Fruit fly (Drosophila melanogaster) whole organism, embryonic: ENCODE measurements around the gene CG33669.

ENCODE experiments used
- Awh ChIP-seq: fragments of 200-800 bp; sonication (Bioruptor generic); IDR thresholded peaks from 2 replicates; pipeline ENCODE4, ENCODE4 v1.3.6; 2022; ENCODE audit warnings: missing biosample characterization, missing genetic modification characterization
- CG10147 ChIP-seq: fragments of 200-800 bp; sonication (Bioruptor generic); optimal IDR thresholded peaks from 2 replicates; lab custom pipeline; 2019; ENCODE audit warnings: missing biosample characterization, mild to moderate bottlenecking, missing genetic modification characterization, moderate library complexity
- CG11456 ChIP-seq: fragments of 200-800 bp; sonication (Bioruptor generic); IDR thresholded peaks from 3 replicates; pipeline ENCODE4 v1.3.6; 2022; ENCODE audit warnings: missing biosample characterization, missing genetic modification characterization
- CG14014 ChIP-seq: fragments of 200-800 bp; sonication (Bioruptor generic); IDR thresholded peaks from 2 replicates; pipeline ENCODE4 v1.3.6; 2022; ENCODE audit warnings: missing biosample characterization, missing genetic modification characterization
- CG14441 ChIP-seq: fragments of 200-800 bp; sonication (Bioruptor generic); IDR thresholded peaks from 2 replicates; pipeline ENCODE4 v1.3.6; 2022; ENCODE audit warnings: missing biosample characterization, missing genetic modification characterization
- CG14965 ChIP-seq: fragments of 200-800 bp; sonication (Bioruptor generic); optimal IDR thresholded peaks from 2 replicates; lab custom pipeline; 2016; ENCODE audit warnings: missing biosample characterization, missing genetic modification characterization, borderline replicate concordance
- CG15514 ChIP-seq: fragments of 200-800 bp; sonication (Bioruptor generic); optimal IDR thresholded peaks from 3 replicates; lab custom pipeline; 2017; ENCODE audit warnings: missing biosample characterization, missing genetic modification characterization, mild to moderate bottlenecking, moderate library complexity, missing genetic modification reagents
- CG2875 ChIP-seq: fragments of 200-800 bp; sonication (Bioruptor generic); optimal IDR thresholded peaks from 2 replicates; lab custom pipeline; 2017; ENCODE audit warnings: missing biosample characterization, mild to moderate bottlenecking, missing genetic modification characterization, missing genetic modification reagents
- CG3065 ChIP-seq: fragments of 200-800 bp; sonication (Bioruptor generic); optimal IDR thresholded peaks from 2 replicates; lab custom pipeline; 2016; ENCODE audit warnings: missing biosample characterization, missing genetic modification characterization
- CG31388 ChIP-seq: fragments of 200-800 bp; sonication (Bioruptor generic); optimal IDR thresholded peaks from 2 replicates; lab custom pipeline; 2016; ENCODE audit warnings: missing biosample characterization, missing genetic modification characterization
- CG34376 ChIP-seq: fragments of 200-800 bp; sonication (Bioruptor generic); optimal IDR thresholded peaks from 2 replicates; lab custom pipeline; 2018; ENCODE audit warnings: missing biosample characterization, mild to moderate bottlenecking, missing genetic modification characterization
- CG43689 ChIP-seq: fragments of 200-800 bp; sonication (Bioruptor generic); IDR thresholded peaks from 2 replicates; pipeline ENCODE4 v1.3.6; 2022; ENCODE audit warnings: missing biosample characterization, missing genetic modification characterization
- CG5953 ChIP-seq: fragments of 200-800 bp; sonication (Bioruptor generic); IDR thresholded peaks from 2 replicates; pipeline ENCODE4 v1.3.6; 2022; ENCODE audit warnings: missing biosample characterization, missing genetic modification characterization
- CG6654 ChIP-seq: fragments of 200-800 bp; sonication (Bioruptor generic); optimal IDR thresholded peaks from 2 replicates; lab custom pipeline; 2017; ENCODE audit warnings: missing biosample characterization, mild to moderate bottlenecking, missing genetic modification characterization
- CG6813 ChIP-seq: fragments of 200-800 bp; sonication (Bioruptor generic); optimal IDR thresholded peaks from 2 replicates; lab custom pipeline; 2017; ENCODE audit warnings: missing biosample characterization, missing genetic modification characterization, mild to moderate bottlenecking, moderate library complexity, missing genetic modification reagents
- CG7271 ChIP-seq: fragments of 200-800 bp; sonication (Bioruptor generic); optimal IDR thresholded peaks from 2 replicates; lab custom pipeline; 2018; ENCODE audit warnings: missing biosample characterization, mild to moderate bottlenecking, missing genetic modification characterization, moderate library complexity
- CG7745 ChIP-seq: fragments of 200-800 bp; sonication (Bioruptor generic); optimal IDR thresholded peaks from 2 replicates; lab custom pipeline; 2018; ENCODE audit warnings: missing biosample characterization, mild to moderate bottlenecking, missing genetic modification characterization, moderate library complexity
- CG7928 ChIP-seq: fragments of 200-800 bp; sonication (Bioruptor generic); optimal IDR thresholded peaks from 2 replicates; lab custom pipeline; 2017; ENCODE audit warnings: missing biosample characterization, mild to moderate bottlenecking, missing genetic modification characterization
- CG8281 ChIP-seq: fragments of 200-800 bp; sonication (Bioruptor generic); optimal IDR thresholded peaks from 2 replicates; lab custom pipeline; 2018; ENCODE audit warnings: missing biosample characterization, mild to moderate bottlenecking, missing genetic modification characterization, moderate library complexity
- CG8478 ChIP-seq: fragments of >200 bp; optimal IDR thresholded peaks from 2 replicates; lab custom pipeline; 2018
- CkIIα-i1 ChIP-seq: fragments of 200-800 bp; sonication (Bioruptor generic); IDR thresholded peaks from 2 replicates; pipeline ENCODE4 v1.3.6; 2022; ENCODE audit warnings: missing biosample characterization, missing genetic modification characterization
- Dp ChIP-seq: fragments of 200-800 bp; sonication (Bioruptor generic); optimal IDR thresholded peaks from 2 replicates; lab custom pipeline; 2018; ENCODE audit warnings: missing biosample characterization, mild to moderate bottlenecking, missing genetic modification characterization, moderate library complexity
- Eip74EF ChIP-seq, 2 experiments: fragments of 200-800 bp in 1 of 2; fragments of >200 bp in 1 of 2; sonication (Bioruptor generic) in 1 of 2; optimal IDR thresholded peaks; 2 replicates each; lab custom pipeline; 2017 to 2019; ENCODE audit warnings: missing biosample characterization in 2 of 2, missing genetic modification characterization in 2 of 2, mild to moderate bottlenecking in 1 of 2, moderate library complexity in 1 of 2
- GATAe ChIP-seq: fragments of 200-800 bp; sonication (Bioruptor generic); conservative IDR thresholded peaks from 2 replicates; pipeline ENCODE4 v1.3.6; 2022; ENCODE audit warnings: missing biosample characterization, missing genetic modification characterization
- Hr51 ChIP-seq, 2 experiments: fragments of 200-800 bp; sonication (Bioruptor generic); optimal IDR thresholded peaks; 2 replicates in 1 of 2; 3 replicates in 1 of 2; lab custom pipeline; 2016 to 2018; ENCODE audit warnings: missing biosample characterization in 2 of 2, missing genetic modification characterization in 2 of 2, mild to moderate bottlenecking in 1 of 2, moderate library complexity in 1 of 2
- Hsf ChIP-seq: fragments of 200-800 bp; sonication (Bioruptor generic); optimal IDR thresholded peaks from 3 replicates; lab custom pipeline; 2016; ENCODE audit warnings: missing biosample characterization, missing genetic modification characterization
- Jarid2 ChIP-seq: fragments of 200-800 bp; sonication (Bioruptor generic); optimal IDR thresholded peaks from 3 replicates; lab custom pipeline; 2017; ENCODE audit warnings: mild to moderate bottlenecking, missing biosample characterization, missing genetic modification reagents, missing genetic modification characterization
- Med ChIP-seq: fragments of 200-800 bp; sonication (Bioruptor generic); peaks from one replicate; lab custom pipeline; 2016; ENCODE audit warnings: missing biosample characterization, missing genetic modification characterization, mild to moderate bottlenecking, inconsistent platforms, moderate library complexity
- NC2β ChIP-seq: fragments of 200-800 bp; sonication (Bioruptor generic); optimal IDR thresholded peaks from 2 replicates; lab custom pipeline; 2016; ENCODE audit warnings: missing biosample characterization, missing genetic modification characterization
- Pdp1 ChIP-seq, 2 experiments: fragments of 200-800 bp; sonication (Bioruptor generic); optimal IDR thresholded peaks; 3 replicates each; lab custom pipeline; 2016; ENCODE audit warnings: missing biosample characterization in 2 of 2, missing genetic modification characterization in 2 of 2, mild to moderate bottlenecking in 1 of 2, moderate library complexity in 1 of 2
- Sox100B ChIP-seq: fragments of 200-800 bp; sonication (Bioruptor generic); optimal IDR thresholded peaks from 3 replicates; lab custom pipeline; 2018; ENCODE audit warnings: missing biosample characterization, mild to moderate bottlenecking, missing genetic modification characterization
- Stat92E ChIP-seq, 3 experiments: fragments of >200 bp in 2 of 3; fragments of 200-800 bp in 1 of 3; sonication (Bioruptor generic) in 1 of 3; optimal IDR thresholded peaks; 2 replicates each; lab custom pipeline; 2017 to 2019; ENCODE audit warnings: missing biosample characterization in 3 of 3, missing genetic modification characterization in 3 of 3, mild to moderate bottlenecking in 1 of 3, moderate library complexity in 1 of 3
- abd-A ChIP-seq: fragments of 200-800 bp; sonication (Bioruptor generic); optimal IDR thresholded peaks from 3 replicates; lab custom pipeline; 2019; ENCODE audit warnings: missing biosample characterization, mild to moderate bottlenecking, missing genetic modification characterization, moderate library complexity
- ap ChIP-seq: fragments of 200-800 bp; sonication (Bioruptor generic); IDR thresholded peaks from 2 replicates; pipeline ENCODE4 v1.3.6; 2022; ENCODE audit warnings: missing biosample characterization, missing genetic modification characterization
- bsh ChIP-seq, 2 experiments: fragments of 200-800 bp; sonication (Bioruptor generic); optimal IDR thresholded peaks; 2 replicates each; lab custom pipeline; 2017 to 2018; ENCODE audit warnings: mild to moderate bottlenecking in 2 of 2, missing biosample characterization in 2 of 2, missing genetic modification characterization in 2 of 2, moderate library complexity in 1 of 2
- cas ChIP-seq: fragments of 200-800 bp; sonication (Bioruptor generic); IDR thresholded peaks from 2 replicates; pipeline ENCODE4 v1.3.6; 2022; ENCODE audit warnings: missing biosample characterization, missing genetic modification characterization
- chinmo ChIP-seq: fragments of 200-800 bp; sonication (Bioruptor generic); IDR thresholded peaks from 4 replicates; pipeline ENCODE4 v1.3.6; 2022; ENCODE audit warnings: missing biosample characterization, missing genetic modification characterization; ENCODE audit not compliant: partially characterized antibody
- disco-r ChIP-seq: fragments of 200-800 bp; sonication (Bioruptor generic); optimal IDR thresholded peaks from 2 replicates; lab custom pipeline; 2016; ENCODE audit warnings: missing biosample characterization, missing genetic modification characterization
- esg ChIP-seq: fragments of 200-800 bp; sonication (Bioruptor generic); conservative IDR thresholded peaks from 2 replicates; pipeline ENCODE4 v1.3.6; 2022; ENCODE audit warnings: missing biosample characterization, missing genetic modification characterization
- gce ChIP-seq: fragments of 200-800 bp; sonication (Bioruptor generic); IDR thresholded peaks from 3 replicates; pipeline ENCODE4 v1.3.6; 2022; ENCODE audit warnings: missing biosample characterization, missing genetic modification characterization
- ham ChIP-seq: fragments of 200-800 bp; sonication (Bioruptor generic); IDR thresholded peaks from 2 replicates; pipeline ENCODE4 v1.3.6; 2022; ENCODE audit warnings: missing biosample characterization, missing genetic modification characterization
- insv ChIP-seq, 2 experiments: fragments of 200-800 bp; sonication (Bioruptor generic); optimal IDR thresholded peaks; 3 replicates each; lab custom pipeline; 2016 to 2018; ENCODE audit warnings: missing biosample characterization in 2 of 2, missing genetic modification characterization in 2 of 2
- mld ChIP-seq: fragments of 200-800 bp; sonication (Bioruptor generic); IDR thresholded peaks from 3 replicates; pipeline ENCODE4 v1.3.6; 2022; ENCODE audit warnings: missing biosample characterization, missing genetic modification characterization; ENCODE audit not compliant: partially characterized antibody
- pzg ChIP-seq: fragments of 200-800 bp; sonication (Bioruptor generic); optimal IDR thresholded peaks from 3 replicates; lab custom pipeline; 2018; ENCODE audit warnings: missing biosample characterization, mild to moderate bottlenecking, missing genetic modification characterization, moderate library complexity
- rib ChIP-seq: fragments of 200-800 bp; sonication (Bioruptor generic); IDR thresholded peaks from 2 replicates; pipeline ENCODE4 v1.3.6; 2022; ENCODE audit warnings: missing biosample characterization, missing genetic modification characterization
- ro ChIP-seq: fragments of 200-800 bp; sonication (Bioruptor generic); IDR thresholded peaks from 2 replicates; pipeline ENCODE4 v1.3.6; 2022; ENCODE audit warnings: missing biosample characterization, missing genetic modification characterization
- row ChIP-seq: fragments of 200-800 bp; sonication (Bioruptor generic); IDR thresholded peaks from 3 replicates; pipeline ENCODE4 v1.3.6; 2022; ENCODE audit warnings: missing biosample characterization, missing genetic modification characterization
- sd ChIP-seq: fragments of 200-800 bp; sonication (Bioruptor generic); optimal IDR thresholded peaks from 3 replicates; lab custom pipeline; 2018; ENCODE audit warnings: missing biosample characterization, mild to moderate bottlenecking, missing genetic modification characterization, moderate library complexity
- sqz ChIP-seq: fragments of 200-800 bp; sonication (Bioruptor generic); optimal IDR thresholded peaks from 3 replicates; lab custom pipeline; 2018; ENCODE audit warnings: missing biosample characterization, mild to moderate bottlenecking, missing genetic modification characterization
- ssp ChIP-seq: fragments of 200-800 bp; sonication (Bioruptor generic); IDR thresholded peaks from 2 replicates; pipeline ENCODE4 v1.3.6; 2022; ENCODE audit warnings: missing biosample characterization, missing genetic modification characterization

The CG33669 gene

dm6 chrX:6355090-6355679, 44.7 kb downstream of the CG33669 start:
- TF ChIP-seq CG8478 (lab: Kevin White, UChicago), result no peak
- no peak for TF ChIP-seq Jarid2 (GFP tag; lab: Kevin White, UChicago)
- no peak for TF ChIP-seq row (GFP tag; lab: Robert Waterston, UW)
- TF ChIP-seq Stat92E (GFP tag; optimal IDR thresholded peaks at IDR 0.05; lab: Kevin White, UChicago), result no peak
- no peak for TF ChIP-seq CG5953 (GFP tag; lab: Robert Waterston, UW)
- no peak for TF ChIP-seq CG7745
- TF ChIP-seq pzg, result no peak
- peak; percentile 45; the same call in 1 of the 2 replicates for TF ChIP-seq GATAe
- no peak for TF ChIP-seq cas (GFP tag; lab: Robert Waterston, UW)
- TF ChIP-seq sqz, result no peak
- no peak for TF ChIP-seq esg (GFP tag; lab: Robert Waterston, UW)
- TF ChIP-seq CG34376 (GFP tag; lab: Kevin White, UChicago), result peak; percentile 55
- TF ChIP-seq CG7928, result no peak
- TF ChIP-seq CG14441, result no peak
- no peak for TF ChIP-seq NC2β (GFP tag; lab: Kevin White, UChicago)
- no peak for TF ChIP-seq chinmo (GFP tag; lab: Robert Waterston, UW)
- TF ChIP-seq CG3065, result no peak
- TF ChIP-seq CG43689 (GFP tag; lab: Robert Waterston, UW), result no peak
- TF ChIP-seq Hr51 (GFP tag; optimal IDR thresholded peaks at IDR 0.05; lab: Kevin White, UChicago), result no peak
- TF ChIP-seq Dp, result no peak
- no peak for TF ChIP-seq CG10147 (GFP tag; lab: Kevin White, UChicago)
- no peak for TF ChIP-seq ssp (GFP tag; lab: Robert Waterston, UW)
- no peak for TF ChIP-seq Hsf (GFP tag; lab: Kevin White, UChicago)
- TF ChIP-seq CG14965 (GFP tag; lab: Kevin White, UChicago), result no peak
- no peak for TF ChIP-seq insv (GFP tag; optimal IDR thresholded peaks at IDR 0.05; lab: Kevin White, UChicago)
- no peak for TF ChIP-seq CG11456 (GFP tag; lab: Robert Waterston, UW)
- no peak for TF ChIP-seq ro (GFP tag; lab: Robert Waterston, UW)
- TF ChIP-seq abd-A (tag; lab: Kevin White, UChicago), result no peak
- TF ChIP-seq ham (GFP tag; lab: Robert Waterston, UW), result no peak
- TF ChIP-seq CG14014, result no peak
- peak; percentile 51 for TF ChIP-seq Med (GFP tag; lab: Kevin White, UChicago)
- no peak for TF ChIP-seq bsh (GFP tag; optimal IDR thresholded peaks at IDR 0.05; lab: Kevin White, UChicago)
- TF ChIP-seq gce (GFP tag; lab: Robert Waterston, UW), result no peak
- no peak for TF ChIP-seq disco-r
- peak; percentile 9; the same call in 1 of the 2 replicates for TF ChIP-seq rib (GFP tag; lab: Robert Waterston, UW)
- TF ChIP-seq Awh (GFP tag; lab: Robert Waterston, UW), result no peak
- TF ChIP-seq CG7271 (tag; lab: Kevin White, UChicago), result no peak
- no peak for TF ChIP-seq CG15514
- TF ChIP-seq CkIIα-i1 (GFP tag; lab: Robert Waterston, UW), result no peak
- no peak for TF ChIP-seq ap (GFP tag; lab: Robert Waterston, UW)
- no peak for TF ChIP-seq mld
- TF ChIP-seq CG31388 (GFP tag; lab: Kevin White, UChicago), result no peak
- TF ChIP-seq CG6813 (GFP tag; lab: Kevin White, UChicago), result no peak
- TF ChIP-seq CG8281, result no peak
- TF ChIP-seq Pdp1 (GFP tag; optimal IDR thresholded peaks at IDR 0.05; lab: Kevin White, UChicago), result peak in 1 of 2 experiments; percentile 73
- no peak for TF ChIP-seq CG2875 (GFP tag; lab: Kevin White, UChicago)
- TF ChIP-seq sd (tag; lab: Kevin White, UChicago), result peak; percentile 46
- no peak for TF ChIP-seq Sox100B
- TF ChIP-seq Eip74EF (GFP tag; optimal IDR thresholded peaks at IDR 0.05; lab: Kevin White, UChicago), result no peak
- TF ChIP-seq CG6654 (GFP tag; lab: Kevin White, UChicago), result no peak
